Worm (Caenorhabditis elegans) whole organism, L1 larva: Measurements from ENCODE around the gene sam-10.
"Not testable (repeated sequence)": the region's sequence is repeated elsewhere in the genome, so short reads cannot be mapped to it uniquely, and the experiment has no call there.

Experiments
- C16A3.4 ChIP-seq: fragments of 150-350 bp; optimal IDR thresholded peaks from 2 replicates; lab custom pipeline; 2014; ENCODE audit warnings: missing biosample characterization, missing genetic modification characterization
- C34B4.2 ChIP-seq: sonication (generic microtip); optimal IDR thresholded peaks from 2 replicates; lab custom pipeline; 2017; ENCODE audit warnings: mild to moderate bottlenecking, missing genetic modification characterization, missing compliant biosample characterization
- Y116A8C.19 ChIP-seq: sonication (generic microtip); optimal IDR thresholded peaks from 2 replicates; lab custom pipeline; 2016; ENCODE audit warnings: missing compliant biosample characterization, missing genetic modification characterization, borderline replicate concordance
- alr-1 ChIP-seq: fragments of 200-800 bp; sonication (Bioruptor generic); optimal IDR thresholded peaks from 2 replicates; lab custom pipeline; 2018; ENCODE audit warnings: borderline replicate concordance, mild to moderate bottlenecking, missing genetic modification characterization, missing compliant biosample characterization
- aly-2 ChIP-seq: fragments of 150-350 bp; optimal IDR thresholded peaks from 2 replicates; lab custom pipeline; 2014; ENCODE audit warnings: missing biosample characterization, missing genetic modification characterization
- ceh-88 ChIP-seq: fragments of 200-800 bp; sonication (Bioruptor generic); IDR thresholded peaks from 2 replicates; pipeline ENCODE4 v1.3.6; 2022; ENCODE audit warnings: missing genetic modification characterization, missing compliant biosample characterization
- ceh-90 ChIP-seq: sonication (generic microtip); optimal IDR thresholded peaks from 2 replicates; lab custom pipeline; 2016; ENCODE audit warnings: missing genetic modification characterization, missing compliant biosample characterization
- ces-1 ChIP-seq: fragments of 150-350 bp; optimal IDR thresholded peaks from 2 replicates; lab custom pipeline; 2014; ENCODE audit warnings: missing biosample characterization, missing genetic modification reagents, missing genetic modification characterization
- dpl-1 ChIP-seq, 3 experiments: fragments of 150-350 bp in 2 of 3; sonication (generic microtip) in 1 of 3; optimal IDR thresholded peaks; 2 replicates each; lab custom pipeline; 2014 to 2017; ENCODE audit warnings: missing biosample characterization in 3 of 3, missing genetic modification characterization in 3 of 3, missing genetic modification reagents in 3 of 3
- dsc-1 ChIP-seq: sonication (generic microtip); optimal IDR thresholded peaks from 2 replicates; lab custom pipeline; 2016; ENCODE audit warnings: mild to moderate bottlenecking, missing genetic modification characterization, missing compliant biosample characterization
- efl-1 ChIP-seq, 4 experiments: fragments of 150-350 bp; optimal IDR thresholded peaks in 3 of 4; peaks in 1 of 4; 1 replicate in 1 of 4; 2 replicates in 3 of 4; lab custom pipeline; 2014; ENCODE audit warnings: missing biosample characterization in 2 of 4, missing genetic modification characterization in 2 of 4, missing genetic modification reagents in 2 of 4
- egl-27 ChIP-seq, 2 experiments: fragments of 150-350 bp in 1 of 2; sonication (generic microtip); optimal IDR thresholded peaks; 3 replicates each; lab custom pipeline; 2017 to 2018; ENCODE audit warnings: missing biosample characterization in 2 of 2, missing genetic modification characterization in 2 of 2, missing genetic modification reagents in 2 of 2
- elt-2 ChIP-seq: sonication (generic microtip); optimal IDR thresholded peaks from 2 replicates; lab custom pipeline; 2016; ENCODE audit warnings: missing genetic modification characterization, mild to moderate bottlenecking, inconsistent platforms, missing compliant biosample characterization, missing genetic modification reagents
- elt-3 ChIP-seq, 6 experiments: fragments of 150-350 bp in 1 of 6; sonication (generic microtip); optimal IDR thresholded peaks; 2 replicates each; lab custom pipeline; 2017 to 2018; ENCODE audit warnings: missing biosample characterization in 6 of 6, missing genetic modification characterization in 6 of 6, inconsistent platforms in 1 of 6
- ets-5 ChIP-seq: fragments of 200-800 bp; sonication (Bioruptor generic); IDR thresholded peaks from 2 replicates; pipeline ENCODE4 v1.3.6; 2022; ENCODE audit warnings: missing genetic modification characterization, missing compliant biosample characterization
- hlh-17 ChIP-seq: fragments of 200-800 bp; sonication (Bioruptor generic); optimal IDR thresholded peaks from 2 replicates; lab custom pipeline; 2018; ENCODE audit warnings: missing genetic modification characterization, mild to moderate bottlenecking, missing compliant biosample characterization, moderate library complexity, borderline replicate concordance
- hpl-2 ChIP-seq: fragments of 150-350 bp; optimal IDR thresholded peaks from 2 replicates; lab custom pipeline; 2014; ENCODE audit warnings: missing biosample characterization, missing genetic modification reagents, missing genetic modification characterization
- isw-1 ChIP-seq: fragments of 200-800 bp; sonication (Bioruptor generic); IDR thresholded peaks from 2 replicates; pipeline ENCODE4 v1.3.6; 2022; ENCODE audit warnings: missing genetic modification characterization, missing compliant biosample characterization
- lin-14 ChIP-seq: fragments of 200-800 bp; sonication (Bioruptor generic); optimal IDR thresholded peaks from 2 replicates; lab custom pipeline; 2018; ENCODE audit warnings: mild to moderate bottlenecking, missing genetic modification characterization, moderate library complexity, missing compliant biosample characterization
- lin-15B ChIP-seq: fragments of 150-350 bp; sonication (generic microtip); optimal IDR thresholded peaks from 3 replicates; lab custom pipeline; 2014; ENCODE audit warnings: missing biosample characterization, missing genetic modification characterization
- lin-35 ChIP-seq, 2 experiments: fragments of 150-350 bp; optimal IDR thresholded peaks; 2 replicates each; lab custom pipeline; 2014; ENCODE audit warnings: missing biosample characterization in 2 of 2, missing genetic modification characterization in 2 of 2, missing genetic modification reagents in 2 of 2
- lsy-2 ChIP-seq, 2 experiments: fragments of 150-350 bp; optimal IDR thresholded peaks; 2 replicates each; lab custom pipeline; 2014; ENCODE audit warnings: missing biosample characterization in 2 of 2, missing genetic modification characterization in 2 of 2
- mab-9 ChIP-seq: fragments of 200-800 bp; sonication (Bioruptor generic); IDR thresholded peaks from 2 replicates; pipeline ENCODE4 v1.3.6; 2022; ENCODE audit warnings: missing genetic modification reagents, missing genetic modification characterization, missing compliant biosample characterization
- mef-2 ChIP-seq: fragments of 150-350 bp; optimal IDR thresholded peaks from 2 replicates; lab custom pipeline; 2014; ENCODE audit warnings: missing biosample characterization, missing genetic modification characterization
- nhr-11 ChIP-seq: fragments of 150-350 bp; optimal IDR thresholded peaks from 2 replicates; lab custom pipeline; 2014; ENCODE audit warnings: missing biosample characterization, missing genetic modification characterization
- nhr-12 ChIP-seq: sonication (generic microtip); optimal IDR thresholded peaks from 2 replicates; lab custom pipeline; 2017; ENCODE audit warnings: missing biosample characterization, missing genetic modification characterization
- nhr-19 ChIP-seq: fragments of 200-800 bp; sonication (Bioruptor generic); conservative IDR thresholded peaks from 2 replicates; pipeline ENCODE4 v1.3.6; 2022; ENCODE audit warnings: missing genetic modification characterization, missing compliant biosample characterization
- nhr-28 ChIP-seq: fragments of 150-350 bp; optimal IDR thresholded peaks from 2 replicates; lab custom pipeline; 2014; ENCODE audit warnings: missing biosample characterization, missing genetic modification characterization
- nhr-47 ChIP-seq: sonication (generic microtip); optimal IDR thresholded peaks from 2 replicates; lab custom pipeline; 2016; ENCODE audit warnings: mild to moderate bottlenecking, missing genetic modification characterization, moderate library complexity, missing compliant biosample characterization
- nhr-77 ChIP-seq: fragments of 150-350 bp; optimal IDR thresholded peaks from 2 replicates; lab custom pipeline; 2014; ENCODE audit warnings: missing biosample characterization, missing genetic modification characterization
- nhr-90 ChIP-seq: sonication (generic microtip); optimal IDR thresholded peaks from 2 replicates; lab custom pipeline; 2016; ENCODE audit warnings: mild to moderate bottlenecking, missing genetic modification characterization, missing compliant biosample characterization; ENCODE audit not compliant: poor library complexity
- pax-3 ChIP-seq: fragments of 200-800 bp; sonication (Bioruptor generic); optimal IDR thresholded peaks from 2 replicates; lab custom pipeline; 2018; ENCODE audit warnings: mild to moderate bottlenecking, missing genetic modification characterization, moderate library complexity, missing compliant biosample characterization
- pqm-1 ChIP-seq: sonication (generic microtip); optimal IDR thresholded peaks from 3 replicates; lab custom pipeline; 2017; ENCODE audit warnings: missing biosample characterization, missing genetic modification characterization
- snpc-4 ChIP-seq: fragments of 150-350 bp; optimal IDR thresholded peaks from 2 replicates; lab custom pipeline; 2014; ENCODE audit warnings: missing biosample characterization, missing genetic modification characterization
- sox-4 ChIP-seq: sonication (generic microtip); optimal IDR thresholded peaks from 2 replicates; lab custom pipeline; 2016; ENCODE audit warnings: missing genetic modification characterization, missing compliant biosample characterization
- sup-37 ChIP-seq: fragments of 200-800 bp; sonication (Bioruptor generic); optimal IDR thresholded peaks from 2 replicates; lab custom pipeline; 2018; ENCODE audit warnings: mild to moderate bottlenecking, missing genetic modification characterization, missing compliant biosample characterization
- tlp-1 ChIP-seq: fragments of 150-350 bp; optimal IDR thresholded peaks from 2 replicates; lab custom pipeline; 2014; ENCODE audit warnings: missing biosample characterization, missing genetic modification characterization
- unc-130 ChIP-seq: fragments of 150-350 bp; optimal IDR thresholded peaks from 2 replicates; lab custom pipeline; 2017; ENCODE audit warnings: missing biosample characterization, missing genetic modification characterization, inconsistent platforms
- unc-86 ChIP-seq: sonication (generic microtip); optimal IDR thresholded peaks from 2 replicates; lab custom pipeline; 2016; ENCODE audit warnings: missing genetic modification characterization, missing compliant biosample characterization
- zag-1 ChIP-seq: fragments of 150-350 bp; optimal IDR thresholded peaks from 2 replicates; lab custom pipeline; 2014; ENCODE audit warnings: missing biosample characterization, missing genetic modification characterization
- zip-4 ChIP-seq: fragments of 200-800 bp; sonication (Bioruptor generic); optimal IDR thresholded peaks from 2 replicates; lab custom pipeline; 2018; ENCODE audit warnings: mild to moderate bottlenecking, missing genetic modification characterization, moderate library complexity, missing compliant biosample characterization
- ztf-11 ChIP-seq, 2 experiments: sonication (generic microtip); optimal IDR thresholded peaks; 2 replicates each; lab custom pipeline; 2016 to 2017; ENCODE audit warnings: missing genetic modification characterization in 2 of 2, missing biosample characterization in 1 of 2, missing compliant biosample characterization in 1 of 2
- ztf-4 ChIP-seq: fragments of 150-350 bp; optimal IDR thresholded peaks from 2 replicates; lab custom pipeline; 2014; ENCODE audit warnings: missing biosample characterization, missing genetic modification characterization

The sam-10 gene

DNA sequence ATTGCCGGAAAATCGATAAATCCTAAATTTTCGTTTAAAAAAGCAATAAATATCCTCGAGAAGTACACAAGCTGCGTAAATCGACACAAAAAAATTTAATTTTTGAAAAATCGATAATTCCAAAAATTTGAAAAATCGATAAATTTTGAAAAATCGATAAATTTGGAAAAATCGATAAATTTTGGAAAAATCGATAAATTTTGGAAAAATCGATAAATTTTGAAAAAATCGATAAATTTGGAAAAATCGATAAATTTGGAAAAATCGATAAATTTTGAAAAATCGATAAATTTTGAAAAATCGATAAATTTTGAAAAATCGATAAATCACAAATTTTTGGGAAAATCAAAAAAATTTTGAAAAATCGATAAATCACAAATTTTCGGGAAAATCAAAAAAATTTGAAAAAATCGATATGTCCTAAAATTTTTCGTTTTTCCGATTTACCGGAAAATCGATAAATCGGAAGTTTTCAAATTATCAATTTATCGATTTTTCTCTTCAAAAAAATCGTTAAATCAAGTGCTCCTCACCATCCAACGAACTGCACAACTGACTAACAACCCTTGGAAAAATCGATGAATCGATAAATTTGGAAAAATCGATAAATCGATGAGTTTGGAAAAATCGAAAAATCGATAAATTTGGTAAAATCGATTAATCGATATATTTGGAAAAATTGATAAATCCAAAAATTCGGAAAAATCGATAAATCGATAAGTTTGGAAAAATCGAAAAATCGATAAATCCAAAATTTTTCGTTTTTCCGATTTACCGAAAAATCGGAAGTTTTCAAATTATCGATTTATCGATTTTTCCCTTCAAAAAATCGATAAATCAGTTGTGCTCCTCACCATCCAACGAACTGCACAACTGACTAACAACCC is 14.4 kb downstream of the sam-10 start:
- TF ChIP-seq pax-3 (tag; lab: Kevin White, UChicago) (no peak), efl-1 (optimal IDR thresholded peaks at IDR 0.05; lab: Kevin White, UChicago) (no peak), efl-1 (GFP tag; optimal IDR thresholded peaks at IDR 0.05 in 1 of 2; lab: Kevin White, UChicago) (no peak), ztf-11 (tag; optimal IDR thresholded peaks at IDR 0.05; lab: Kevin White, UChicago) (no peak), mab-9 (no peak), lsy-2 (tag; optimal IDR thresholded peaks at IDR 0.05; lab: Kevin White, UChicago) (no peak)

ce11 chrII:13310230-13310629 is 20.1 kb downstream of the sam-10 start:
- no peak for TF ChIP-seq nhr-12 (tag; lab: Kevin White, UChicago)
- TF ChIP-seq nhr-77 = no peak
- TF ChIP-seq elt-3 (tag; optimal IDR thresholded peaks at IDR 0.05; lab: Kevin White, UChicago) = no peak
- TF ChIP-seq zag-1 = no peak
- no peak for TF ChIP-seq nhr-90 (tag; lab: Kevin White, UChicago)
- no peak for TF ChIP-seq elt-2
- TF ChIP-seq unc-130 (tag; lab: Kevin White, UChicago) = no peak

DNA sequence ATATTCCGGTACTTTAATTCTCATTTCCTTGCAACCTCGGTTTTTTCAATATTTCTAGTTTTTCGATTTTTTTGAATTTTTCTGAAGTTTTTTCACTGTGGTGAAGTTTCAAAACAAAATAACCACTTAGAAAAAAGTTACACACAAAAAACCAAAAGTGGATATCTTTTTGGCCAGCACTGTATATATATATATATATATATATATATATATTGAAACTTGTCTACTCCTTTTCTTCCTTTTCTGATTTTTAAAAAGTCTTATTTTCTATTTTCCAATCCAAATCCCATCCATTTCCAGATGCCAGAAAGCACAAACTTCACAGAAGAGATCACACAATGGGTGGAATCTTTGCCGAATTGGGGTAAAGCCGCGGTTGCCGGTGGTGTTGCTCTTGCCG is 21.3 kb downstream of the sam-10 start, which contains the start of gene faxc-2:
faxc-2 (plus strand) TSS at position 301 of the 400 bp plus-strand sequence.
- TF ChIP-seq hpl-2 (GFP tag; lab: Kevin White, UChicago); hlh-17 (GFP tag; lab: Kevin White, UChicago); ces-1: not testable (repeated sequence)

- TF ChIP-seq ceh-90 = no peak
- no peak for TF ChIP-seq C34B4.2
- peak; percentile 3 for TF ChIP-seq snpc-4 (tag; lab: Kevin White, UChicago)
- TF ChIP-seq alr-1 (tag; lab: Kevin White, UChicago) = no peak
- TF ChIP-seq sox-4 (tag; lab: Kevin White, UChicago) = no peak
- TF ChIP-seq dpl-1 (GFP tag; optimal IDR thresholded peaks at IDR 0.05; lab: Kevin White, UChicago) = peak in 1 of 3 experiments; percentile 4
- TF ChIP-seq isw-1 = no peak
- no peak for TF ChIP-seq pqm-1 (tag; lab: Kevin White, UChicago)
- no peak for TF ChIP-seq tlp-1
- peak; percentile 74 for TF ChIP-seq lin-14 (GFP tag; lab: Kevin White, UChicago)
- no peak for TF ChIP-seq mef-2 (tag; lab: Kevin White, UChicago)
- TF ChIP-seq nhr-47 = no peak
- TF ChIP-seq ztf-4 (tag; lab: Kevin White, UChicago) = no peak
- TF ChIP-seq nhr-28 (tag; lab: Kevin White, UChicago) = no peak
- TF ChIP-seq lin-15B (tag; lab: Kevin White, UChicago) = no peak
- no peak for TF ChIP-seq nhr-12 (tag; lab: Kevin White, UChicago)
- TF ChIP-seq lsy-2 (tag; optimal IDR thresholded peaks at IDR 0.05; lab: Kevin White, UChicago) = peak in 1 of 2 experiments; percentile 26
- TF ChIP-seq unc-86 (tag; lab: Kevin White, UChicago) = peak; percentile 19
- TF ChIP-seq egl-27 (tag; optimal IDR thresholded peaks at IDR 0.05; lab: Kevin White, UChicago) = no peak
- TF ChIP-seq dsc-1 = no peak
- TF ChIP-seq sup-37 (GFP tag; lab: Kevin White, UChicago) = no peak
- TF ChIP-seq zip-4 (GFP tag; lab: Kevin White, UChicago) = no peak
- no peak for TF ChIP-seq elt-3 (tag; optimal IDR thresholded peaks at IDR 0.05; lab: Kevin White, UChicago)
- no peak for TF ChIP-seq C16A3.4 (tag; lab: Kevin White, UChicago)
- TF ChIP-seq lin-35 (GFP tag; optimal IDR thresholded peaks at IDR 0.05; lab: Kevin White, UChicago) = peak in 1 of 2 experiments; percentile 11
- TF ChIP-seq nhr-11 (tag; lab: Kevin White, UChicago) = no peak
- no peak for TF ChIP-seq Y116A8C.19 (tag; lab: Kevin White, UChicago)
- TF ChIP-seq aly-2 (tag; lab: Kevin White, UChicago) = no peak
- no peak for TF ChIP-seq ceh-88
- 0 out of 2 replicates have a peak, but pooled peaks have one; percentile 76 for TF ChIP-seq ets-5
- TF ChIP-seq ces-1 = no peak
- peak; percentile 36; the same call in 1 of the 2 replicates for TF ChIP-seq nhr-19
Measured at ce11 chrII:13304339-13304938, 25.9 kb downstream of the sam-10 start.
